Worm (Caenorhabditis elegans): ENCODE measurements around the gene R07B7.12.
"Not testable (repeated sequence)": the region's sequence is repeated elsewhere in the genome, so short reads cannot be mapped to it uniquely, and the experiment has no call there.

ce11 chrV:12130688-12131087, 41.8 kb downstream of the R07B7.12 start, which contains the start of gene C27A7.6:
- not testable (repeated sequence) for TF ChIP-seq aly-2 (tag; optimal IDR thresholded peaks at IDR 0.05); lin-39 (tag; optimal IDR thresholded peaks at IDR 0.05); pha-4 (tag; optimal IDR thresholded peaks at IDR 0.05); tbx-2 (tag; optimal IDR thresholded peaks at IDR 0.05); ZK546.5 (tag; optimal IDR thresholded peaks at IDR 0.05); ama-1 (optimal IDR thresholded peaks at IDR 0.05); lin-15B (tag; optimal IDR thresholded peaks at IDR 0.05)

Data from whole organism, L3 larva.